Worm (Caenorhabditis elegans) whole organism, L2 larva: Measurements from ENCODE around the gene F41C3.7.

Source experiments
- C34F6.9 ChIP-seq: fragments of 150-350 bp; optimal IDR thresholded peaks from 2 replicates; lab custom pipeline; 2014; ENCODE audit warnings: missing biosample characterization, missing genetic modification characterization
- F13H6.1 ChIP-seq: sonication (generic microtip); optimal IDR thresholded peaks from 2 replicates; lab custom pipeline; 2016; ENCODE audit warnings: missing genetic modification characterization, missing compliant biosample characterization
- R02D3.7 ChIP-seq: fragments of 150-350 bp; optimal IDR thresholded peaks from 2 replicates; lab custom pipeline; 2014; ENCODE audit warnings: missing biosample characterization, missing genetic modification characterization
- Y55F3AM.14 ChIP-seq: fragments of 200-800 bp; sonication (Bioruptor generic); optimal IDR thresholded peaks from 2 replicates; lab custom pipeline; 2018; ENCODE audit warnings: mild to moderate bottlenecking, missing genetic modification characterization, missing compliant biosample characterization
- aly-2 ChIP-seq: fragments of 150-350 bp; optimal IDR thresholded peaks from 2 replicates; lab custom pipeline; 2014; ENCODE audit warnings: missing biosample characterization, missing genetic modification characterization
- blmp-1 ChIP-seq: sonication (generic microtip); optimal IDR thresholded peaks from 2 replicates; lab custom pipeline; 2017; ENCODE audit warnings: missing genetic modification characterization, mild to moderate bottlenecking, missing compliant biosample characterization, antibody characterized with exemption, moderate library complexity; ENCODE audit not compliant: insufficient read depth
- ceh-16 ChIP-seq: fragments of 150-350 bp; optimal IDR thresholded peaks from 2 replicates; lab custom pipeline; 2014; ENCODE audit warnings: missing biosample characterization, missing genetic modification characterization
- ceh-82 ChIP-seq: fragments of 150-350 bp; optimal IDR thresholded peaks from 2 replicates; lab custom pipeline; 2014; ENCODE audit warnings: missing biosample characterization, missing genetic modification characterization
- crh-2 ChIP-seq: sonication (generic microtip); optimal IDR thresholded peaks from 2 replicates; lab custom pipeline; 2017; ENCODE audit warnings: missing biosample characterization, missing genetic modification characterization
- dmd-4 ChIP-seq: sonication (generic microtip); optimal IDR thresholded peaks from 2 replicates; lab custom pipeline; 2017; ENCODE audit warnings: missing biosample characterization, missing genetic modification characterization
- egl-27 ChIP-seq: sonication (generic microtip); optimal IDR thresholded peaks from 3 replicates; lab custom pipeline; 2017; ENCODE audit warnings: missing biosample characterization, missing genetic modification reagents, missing genetic modification characterization
- elt-1 ChIP-seq: fragments of 150-350 bp; optimal IDR thresholded peaks from 2 replicates; lab custom pipeline; 2014; ENCODE audit warnings: missing biosample characterization, missing genetic modification characterization
- fos-1 ChIP-seq: fragments of 150-350 bp; optimal IDR thresholded peaks from 2 replicates; lab custom pipeline; 2014; ENCODE audit warnings: missing biosample characterization, missing genetic modification characterization
- gmeb-1 ChIP-seq: fragments of 150-350 bp; optimal IDR thresholded peaks from 2 replicates; lab custom pipeline; 2014; ENCODE audit warnings: missing biosample characterization, missing genetic modification characterization
- lin-13 ChIP-seq: fragments of 150-350 bp; optimal IDR thresholded peaks from 2 replicates; lab custom pipeline; 2014; ENCODE audit warnings: missing biosample characterization, missing genetic modification reagents, missing genetic modification characterization
- lin-39 ChIP-seq: fragments of 150-350 bp; optimal IDR thresholded peaks from 2 replicates; lab custom pipeline; 2014; ENCODE audit warnings: missing biosample characterization, missing genetic modification reagents, missing genetic modification characterization
- lsy-2 ChIP-seq, 2 experiments: fragments of 150-350 bp in 1 of 2; sonication (generic microtip) in 1 of 2; optimal IDR thresholded peaks; 2 replicates each; lab custom pipeline; 2014 to 2017; ENCODE audit warnings: missing biosample characterization in 2 of 2, missing genetic modification characterization in 2 of 2
- mbf-1 ChIP-seq: sonication (generic microtip); optimal IDR thresholded peaks from 2 replicates; lab custom pipeline; 2017; ENCODE audit warnings: missing biosample characterization, missing genetic modification characterization
- mdl-1 ChIP-seq, 2 experiments: fragments of 150-350 bp in 1 of 2; sonication (generic microtip) in 1 of 2; optimal IDR thresholded peaks; 2 replicates each; lab custom pipeline; 2017; ENCODE audit warnings: missing biosample characterization in 2 of 2, missing genetic modification characterization in 2 of 2
- nhr-11 ChIP-seq: fragments of 150-350 bp; optimal IDR thresholded peaks from 2 replicates; lab custom pipeline; 2014; ENCODE audit warnings: missing biosample characterization, missing genetic modification characterization
- nhr-12 ChIP-seq: fragments of 150-350 bp; optimal IDR thresholded peaks from 2 replicates; lab custom pipeline; 2014; ENCODE audit warnings: missing biosample characterization, missing genetic modification characterization
- nhr-129 ChIP-seq: fragments of 150-350 bp; optimal IDR thresholded peaks from 2 replicates; lab custom pipeline; 2014; ENCODE audit warnings: missing biosample characterization, missing genetic modification characterization
- nhr-21 ChIP-seq: fragments of 150-350 bp; optimal IDR thresholded peaks from 2 replicates; lab custom pipeline; 2014; ENCODE audit warnings: missing biosample characterization, missing genetic modification characterization
- nhr-23 ChIP-seq: fragments of 150-350 bp; optimal IDR thresholded peaks from 2 replicates; lab custom pipeline; 2014; ENCODE audit warnings: missing biosample characterization, missing genetic modification reagents, missing genetic modification characterization
- nhr-25 ChIP-seq: fragments of 150-350 bp; sonication (generic microtip); optimal IDR thresholded peaks from 3 replicates; lab custom pipeline; 2014; ENCODE audit warnings: missing biosample characterization, missing genetic modification characterization
- nhr-6 ChIP-seq: fragments of 150-350 bp; optimal IDR thresholded peaks from 2 replicates; lab custom pipeline; 2014; ENCODE audit warnings: missing biosample characterization, missing genetic modification characterization
- nhr-77 ChIP-seq: fragments of 150-350 bp; optimal IDR thresholded peaks from 2 replicates; lab custom pipeline; 2014; ENCODE audit warnings: missing biosample characterization, missing genetic modification characterization
- peb-1 ChIP-seq: fragments of 150-350 bp; optimal IDR thresholded peaks from 2 replicates; lab custom pipeline; 2014; ENCODE audit warnings: missing biosample characterization, missing genetic modification characterization
- sem-4 ChIP-seq: fragments of 150-350 bp; optimal IDR thresholded peaks from 2 replicates; lab custom pipeline; 2014; ENCODE audit warnings: missing biosample characterization, missing genetic modification reagents, missing genetic modification characterization
- sma-3 ChIP-seq: sonication (generic microtip); optimal IDR thresholded peaks from 2 replicates; lab custom pipeline; 2016; ENCODE audit warnings: missing genetic modification reagents, missing genetic modification characterization, missing compliant biosample characterization
- sma-9 ChIP-seq, 2 experiments: fragments of 150-350 bp in 1 of 2; sonication (generic microtip) in 1 of 2; optimal IDR thresholded peaks; 2 replicates each; lab custom pipeline; 2014 to 2016; ENCODE audit warnings: missing genetic modification characterization in 2 of 2, mild to moderate bottlenecking in 1 of 2, missing biosample characterization in 1 of 2, missing compliant biosample characterization in 1 of 2, missing genetic modification reagents in 1 of 2, moderate library complexity in 1 of 2
- snpc-4 ChIP-seq: fragments of 150-350 bp; optimal IDR thresholded peaks from 2 replicates; lab custom pipeline; 2014; ENCODE audit warnings: missing biosample characterization, missing genetic modification characterization
- unc-39 ChIP-seq: fragments of 150-350 bp; optimal IDR thresholded peaks from 2 replicates; lab custom pipeline; 2014; ENCODE audit warnings: missing biosample characterization, missing genetic modification characterization
- unc-55 ChIP-seq: fragments of 150-350 bp; sonication (generic microtip); optimal IDR thresholded peaks from 3 replicates; lab custom pipeline; 2014; ENCODE audit warnings: missing biosample characterization, missing genetic modification reagents, missing genetic modification characterization
- unc-62 ChIP-seq: fragments of 150-350 bp; optimal IDR thresholded peaks from 2 replicates; lab custom pipeline; 2014; ENCODE audit warnings: missing biosample characterization, missing genetic modification reagents, missing genetic modification characterization
- zag-1 ChIP-seq: fragments of 150-350 bp; optimal IDR thresholded peaks from 2 replicates; lab custom pipeline; 2014; ENCODE audit warnings: missing biosample characterization, missing genetic modification characterization
- ztf-4 ChIP-seq: fragments of 150-350 bp; optimal IDR thresholded peaks from 2 replicates; lab custom pipeline; 2014; ENCODE audit warnings: missing biosample characterization, missing genetic modification characterization

The F41C3.7 gene

ce11 chrII:4773891-4774432 is 44.1 kb downstream of the F41C3.7 start, which contains the start of the genes F26G1.9 and F26G1.10:
Gene F26G1.9, minus strand, starts transcription at chrII:4773991.
Gene F26G1.10, plus strand, starts transcription at chrII:4774382.
- TF ChIP-seq egl-27 (tag; lab: Kevin White, UChicago): no peak
- TF ChIP-seq gmeb-1 (tag; lab: Kevin White, UChicago): no peak
- no peak for TF ChIP-seq nhr-129
- no peak for TF ChIP-seq Y55F3AM.14 (GFP tag; lab: Kevin White, UChicago)
- peak; percentile 28 for TF ChIP-seq fos-1 (tag; lab: Kevin White, UChicago)
- no peak for TF ChIP-seq ceh-16 (tag; lab: Kevin White, UChicago)
- TF ChIP-seq lin-39 (tag; lab: Kevin White, UChicago): no peak

- TF ChIP-seq blmp-1 (no peak), aly-2 (tag; lab: Kevin White, UChicago) (no peak), ceh-16 (tag; lab: Kevin White, UChicago) (no peak), C34F6.9 (tag; lab: Kevin White, UChicago) (no peak), unc-62 (GFP tag; lab: Kevin White, UChicago) (no peak), ztf-4 (no peak), crh-2 (tag; lab: Kevin White, UChicago) (no peak), nhr-25 (tag; lab: Kevin White, UChicago) (no peak), ceh-82 (tag; lab: Kevin White, UChicago) (no peak), sma-3 (GFP tag; lab: Kevin White, UChicago) (no peak), sem-4 (tag; lab: Kevin White, UChicago) (no peak), fos-1 (tag; lab: Kevin White, UChicago) (no peak), dmd-4 (tag; lab: Kevin White, UChicago) (no peak), zag-1 (tag; lab: Kevin White, UChicago) (no peak), nhr-11 (tag; lab: Kevin White, UChicago) (no peak), peb-1 (tag; lab: Kevin White, UChicago) (no peak), mbf-1 (tag; lab: Kevin White, UChicago) (no peak), unc-55 (GFP tag; lab: Kevin White, UChicago) (no peak), mdl-1 (tag; optimal IDR thresholded peaks at IDR 0.05; lab: Kevin White, UChicago) (no peak), elt-1 (tag; lab: Kevin White, UChicago) (no peak)
Observed at ce11 chrII:4775802-4776201, 46.0 kb downstream of the F41C3.7 start.

- TF ChIP-seq gmeb-1 (tag; lab: Kevin White, UChicago) (no peak), zag-1 (tag; lab: Kevin White, UChicago) (no peak), aly-2 (tag; lab: Kevin White, UChicago) (no peak), nhr-21 (tag; lab: Kevin White, UChicago) (no peak), crh-2 (tag; lab: Kevin White, UChicago) (peak; percentile 16), unc-62 (GFP tag; lab: Kevin White, UChicago) (no peak), sma-9 (GFP tag; optimal IDR thresholded peaks at IDR 0.05; lab: Kevin White, UChicago) (peak; percentile 18), sma-9 (tag; optimal IDR thresholded peaks at IDR 0.05; lab: Kevin White, UChicago) (no peak), nhr-77 (tag; lab: Kevin White, UChicago) (no peak), C34F6.9 (tag; lab: Kevin White, UChicago) (no peak), lsy-2 (tag; optimal IDR thresholded peaks at IDR 0.05; lab: Kevin White, UChicago) (no peak), ceh-82 (tag; lab: Kevin White, UChicago) (no peak), nhr-129 (no peak), snpc-4 (tag; lab: Kevin White, UChicago) (no peak), nhr-11 (tag; lab: Kevin White, UChicago) (no peak), nhr-6 (tag; lab: Kevin White, UChicago) (no peak), fos-1 (tag; lab: Kevin White, UChicago) (peak; percentile 90), R02D3.7 (tag; lab: Kevin White, UChicago) (no peak), lin-39 (tag; lab: Kevin White, UChicago) (no peak), nhr-12 (no peak), Y55F3AM.14 (GFP tag; lab: Kevin White, UChicago) (no peak), lin-13 (GFP tag; lab: Kevin White, UChicago) (no peak)
Observed at ce11 chrII:4776933-4777332, 47.1 kb downstream of the F41C3.7 start, which contains the start of gene F26G1.11. Gene F26G1.11, plus strand, starts transcription at chrII:4777137.

- TF ChIP-seq dmd-4 (tag; lab: Kevin White, UChicago) (no peak), R02D3.7 (tag; lab: Kevin White, UChicago) (no peak), unc-55 (GFP tag; lab: Kevin White, UChicago) (no peak), lsy-2 (tag; optimal IDR thresholded peaks at IDR 0.05; lab: Kevin White, UChicago) (no peak), mbf-1 (tag; lab: Kevin White, UChicago) (no peak), zag-1 (tag; lab: Kevin White, UChicago) (no peak), unc-39 (tag; lab: Kevin White, UChicago) (no peak), nhr-25 (tag; lab: Kevin White, UChicago) (no peak), blmp-1 (no peak), nhr-23 (no peak), nhr-21 (tag; lab: Kevin White, UChicago) (no peak), nhr-12 (no peak), F13H6.1 (tag; lab: Kevin White, UChicago) (no peak), gmeb-1 (tag; lab: Kevin White, UChicago) (no peak), snpc-4 (tag; lab: Kevin White, UChicago) (no peak), elt-1 (tag; lab: Kevin White, UChicago) (no peak)
Observed at ce11 chrII:4779753-4780152, 49.9 kb downstream of the F41C3.7 start.
